Fruit fly (Drosophila melanogaster) whole organism, embryonic: ENCODE measurements around the gene HINT1.
A peak's percentile ranks its signal among the peaks of the same experiment; 100 is the strongest.

Source experiments
- Antp ChIP-seq: fragments of 200-800 bp; sonication (Bioruptor generic); optimal IDR thresholded peaks from 3 replicates; lab custom pipeline; 2016; ENCODE audit warnings: missing biosample characterization, missing genetic modification characterization
- BEAF-32 ChIP-seq: fragments of 200-800 bp; sonication (Bioruptor generic); optimal IDR thresholded peaks from 3 replicates; lab custom pipeline; 2017; ENCODE audit warnings: missing biosample characterization, missing genetic modification characterization, mild to moderate bottlenecking, moderate library complexity, missing genetic modification reagents
- BtbVII ChIP-seq: fragments of 200-800 bp; sonication (Bioruptor generic); optimal IDR thresholded peaks from 3 replicates; lab custom pipeline; 2017; ENCODE audit warnings: missing biosample characterization, mild to moderate bottlenecking, missing genetic modification characterization
- CG10321 ChIP-seq: fragments of 200-800 bp; sonication (Bioruptor generic); IDR thresholded peaks from 2 replicates; pipeline ENCODE4 v1.3.6; 2022; ENCODE audit warnings: missing biosample characterization, missing genetic modification characterization
- CG11504 ChIP-seq: fragments of 200-800 bp; sonication (Bioruptor generic); optimal IDR thresholded peaks from 3 replicates; lab custom pipeline; 2019; ENCODE audit warnings: missing biosample characterization, mild to moderate bottlenecking, missing genetic modification characterization, moderate library complexity
- CG12155 ChIP-seq: fragments of 200-800 bp; sonication (Bioruptor generic); optimal IDR thresholded peaks from 3 replicates; lab custom pipeline; 2016; ENCODE audit warnings: missing biosample characterization, missing genetic modification characterization
- CG12659 ChIP-seq: fragments of 200-800 bp; sonication (Bioruptor generic); optimal IDR thresholded peaks from 3 replicates; lab custom pipeline; 2017; ENCODE audit warnings: mild to moderate bottlenecking, missing biosample characterization, missing genetic modification reagents, missing genetic modification characterization
- CG12769 ChIP-seq: fragments of 200-800 bp; sonication (Bioruptor generic); optimal IDR thresholded peaks from 2 replicates; lab custom pipeline; 2019; ENCODE audit warnings: missing biosample characterization, mild to moderate bottlenecking, missing genetic modification characterization, moderate library complexity
- CG13123 ChIP-seq: fragments of 200-800 bp; sonication (Bioruptor generic); optimal IDR thresholded peaks from 2 replicates; lab custom pipeline; 2016; ENCODE audit warnings: missing biosample characterization, missing genetic modification characterization
- CG13296 ChIP-seq: fragments of 200-800 bp; sonication (Bioruptor generic); optimal IDR thresholded peaks from 3 replicates; lab custom pipeline; 2018; ENCODE audit warnings: missing biosample characterization, mild to moderate bottlenecking, missing genetic modification characterization
- CG13775 ChIP-seq: fragments of 200-800 bp; sonication (Bioruptor generic); optimal IDR thresholded peaks from 3 replicates; lab custom pipeline; 2017; ENCODE audit warnings: missing biosample characterization, mild to moderate bottlenecking, missing genetic modification characterization
- CG15514 ChIP-seq: fragments of 200-800 bp; sonication (Bioruptor generic); optimal IDR thresholded peaks from 3 replicates; lab custom pipeline; 2017; ENCODE audit warnings: missing biosample characterization, missing genetic modification characterization, mild to moderate bottlenecking, moderate library complexity, missing genetic modification reagents
- CG17612 ChIP-seq: fragments of 200-800 bp; sonication (Bioruptor generic); IDR thresholded peaks from 2 replicates; pipeline ENCODE4 v1.3.6; 2022; ENCODE audit warnings: missing biosample characterization, missing genetic modification characterization
- CG43689 ChIP-seq: fragments of 200-800 bp; sonication (Bioruptor generic); IDR thresholded peaks from 2 replicates; pipeline ENCODE4 v1.3.6; 2022; ENCODE audit warnings: missing biosample characterization, missing genetic modification characterization
- CG4424 ChIP-seq: fragments of 200-800 bp; sonication (Bioruptor generic); optimal IDR thresholded peaks from 3 replicates; lab custom pipeline; 2016; ENCODE audit warnings: missing biosample characterization, missing genetic modification characterization
- CG6254 ChIP-seq: fragments of 200-800 bp; sonication (Bioruptor generic); optimal IDR thresholded peaks from 3 replicates; lab custom pipeline; 2017; ENCODE audit warnings: mild to moderate bottlenecking, missing biosample characterization, missing genetic modification reagents, missing genetic modification characterization
- CG6683 ChIP-seq: fragments of 200-800 bp; sonication (Bioruptor generic); optimal IDR thresholded peaks from 2 replicates; lab custom pipeline; 2017; ENCODE audit warnings: missing biosample characterization, mild to moderate bottlenecking, missing genetic modification characterization, missing genetic modification reagents
- CG7987 ChIP-seq: fragments of 200-800 bp; sonication (Bioruptor generic); optimal IDR thresholded peaks from 2 replicates; lab custom pipeline; 2018; ENCODE audit warnings: missing biosample characterization, mild to moderate bottlenecking, missing genetic modification characterization, moderate library complexity
- CG8281 ChIP-seq: fragments of 200-800 bp; sonication (Bioruptor generic); optimal IDR thresholded peaks from 2 replicates; lab custom pipeline; 2018; ENCODE audit warnings: missing biosample characterization, mild to moderate bottlenecking, missing genetic modification characterization, moderate library complexity
- CTCF ChIP-seq: fragments of 200-800 bp; sonication (Bioruptor generic); optimal IDR thresholded peaks from 2 replicates; lab custom pipeline; 2017; ENCODE audit warnings: missing biosample characterization, mild to moderate bottlenecking, missing genetic modification characterization, moderate library complexity
- E2f2 ChIP-seq: fragments of 200-800 bp; sonication (Bioruptor generic); IDR thresholded peaks from 2 replicates; pipeline ENCODE4 v1.3.6; 2022; ENCODE audit warnings: missing biosample characterization, missing genetic modification characterization
- HLH54F ChIP-seq: fragments of 200-800 bp; sonication (Bioruptor generic); optimal IDR thresholded peaks from 3 replicates; lab custom pipeline; 2016; ENCODE audit warnings: missing biosample characterization, missing genetic modification characterization
- Hr3 ChIP-seq: fragments of 200-800 bp; sonication (Bioruptor generic); optimal IDR thresholded peaks from 3 replicates; lab custom pipeline; 2016; ENCODE audit warnings: missing biosample characterization, missing genetic modification characterization
- MESR4 ChIP-seq: fragments of 200-800 bp; sonication (Bioruptor generic); optimal IDR thresholded peaks from 2 replicates; lab custom pipeline; 2018; ENCODE audit warnings: missing biosample characterization, mild to moderate bottlenecking, missing genetic modification characterization, moderate library complexity
- Neu2 ChIP-seq: fragments of 200-800 bp; sonication (Bioruptor generic); optimal IDR thresholded peaks from 3 replicates; lab custom pipeline; 2016; ENCODE audit warnings: missing biosample characterization, missing genetic modification characterization, borderline replicate concordance
- NfI ChIP-seq: fragments of 200-800 bp; sonication (Bioruptor generic); optimal IDR thresholded peaks from 3 replicates; lab custom pipeline; 2018; ENCODE audit warnings: missing biosample characterization, mild to moderate bottlenecking, missing genetic modification characterization, moderate library complexity
- Rfx ChIP-seq: fragments of 200-800 bp; sonication (Bioruptor generic); IDR thresholded peaks from 2 replicates; pipeline ENCODE4 v1.3.6; 2022; ENCODE audit warnings: missing biosample characterization, missing genetic modification characterization
- Sox100B ChIP-seq: fragments of 200-800 bp; sonication (Bioruptor generic); optimal IDR thresholded peaks from 3 replicates; lab custom pipeline; 2018; ENCODE audit warnings: missing biosample characterization, mild to moderate bottlenecking, missing genetic modification characterization
- Vsx1 ChIP-seq: fragments of 200-800 bp; sonication (Bioruptor generic); optimal IDR thresholded peaks from 2 replicates; lab custom pipeline; 2017; ENCODE audit warnings: missing biosample characterization, mild to moderate bottlenecking, missing genetic modification characterization, missing genetic modification reagents
- ash1 ChIP-seq: fragments of 200-800 bp; sonication (Bioruptor generic); optimal IDR thresholded peaks from 2 replicates; lab custom pipeline; 2018; ENCODE audit warnings: missing biosample characterization, mild to moderate bottlenecking, missing genetic modification characterization
- bbx ChIP-seq: fragments of 200-800 bp; sonication (Bioruptor generic); IDR thresholded peaks from 2 replicates; pipeline ENCODE4 v1.3.6; 2022; ENCODE audit warnings: missing biosample characterization, missing genetic modification characterization; ENCODE audit not compliant: partially characterized antibody
- bowl ChIP-seq: fragments of 200-800 bp; sonication (Bioruptor generic); IDR thresholded peaks from 2 replicates; pipeline ENCODE4 v1.3.6; 2022; ENCODE audit warnings: missing biosample characterization, missing genetic modification characterization
- bsh ChIP-seq, 2 experiments: fragments of 200-800 bp; sonication (Bioruptor generic); optimal IDR thresholded peaks; 2 replicates each; lab custom pipeline; 2017 to 2018; ENCODE audit warnings: mild to moderate bottlenecking in 2 of 2, missing biosample characterization in 2 of 2, missing genetic modification characterization in 2 of 2, moderate library complexity in 1 of 2
- cg ChIP-seq: fragments of 200-800 bp; sonication (Bioruptor generic); optimal IDR thresholded peaks from 3 replicates; lab custom pipeline; 2019; ENCODE audit warnings: missing biosample characterization, mild to moderate bottlenecking, missing genetic modification characterization, moderate library complexity
- disco-r ChIP-seq: fragments of 200-800 bp; sonication (Bioruptor generic); optimal IDR thresholded peaks from 2 replicates; lab custom pipeline; 2016; ENCODE audit warnings: missing biosample characterization, missing genetic modification characterization
- fd64A ChIP-seq: fragments of 200-800 bp; sonication (Bioruptor generic); optimal IDR thresholded peaks from 3 replicates; lab custom pipeline; 2018; ENCODE audit warnings: missing biosample characterization, mild to moderate bottlenecking, missing genetic modification characterization
- gce ChIP-seq: fragments of 200-800 bp; sonication (Bioruptor generic); IDR thresholded peaks from 3 replicates; pipeline ENCODE4 v1.3.6; 2022; ENCODE audit warnings: missing biosample characterization, missing genetic modification characterization
- hkb ChIP-seq, 2 experiments: fragments of 200-800 bp in 1 of 2; fragments of >200 bp in 1 of 2; sonication (Bioruptor generic) in 1 of 2; IDR thresholded peaks in 1 of 2; optimal IDR thresholded peaks in 1 of 2; 2 replicates each; pipeline versions ENCODE4 v1.3.6 to Lab custom; 2017 to 2022; ENCODE audit warnings: missing biosample characterization in 1 of 2, missing genetic modification characterization in 1 of 2
- luna ChIP-seq: fragments of 200-800 bp; sonication (Bioruptor generic); optimal IDR thresholded peaks from 2 replicates; lab custom pipeline; 2016; ENCODE audit warnings: missing biosample characterization, missing genetic modification characterization
- otp ChIP-seq: fragments of 200-800 bp; sonication (Bioruptor generic); IDR thresholded peaks from 3 replicates; pipeline ENCODE4, ENCODE4 v1.3.6; 2022; ENCODE audit warnings: missing biosample characterization, missing genetic modification characterization
- pros ChIP-seq: fragments of 200-800 bp; sonication (Bioruptor generic); optimal IDR thresholded peaks from 3 replicates; lab custom pipeline; 2019; ENCODE audit warnings: missing biosample characterization, mild to moderate bottlenecking, missing genetic modification characterization, moderate library complexity
- schlank ChIP-seq: fragments of 200-800 bp; sonication (Bioruptor generic); optimal IDR thresholded peaks from 2 replicates; lab custom pipeline; 2018; ENCODE audit warnings: missing biosample characterization, mild to moderate bottlenecking, missing genetic modification characterization
- seq ChIP-seq: fragments of 200-800 bp; sonication (Bioruptor generic); IDR thresholded peaks from 2 replicates; pipeline ENCODE4 v1.3.6; 2022; ENCODE audit warnings: missing biosample characterization, missing genetic modification characterization
- tio ChIP-seq: fragments of 200-800 bp; sonication (Bioruptor generic); optimal IDR thresholded peaks from 2 replicates; lab custom pipeline; 2017; ENCODE audit warnings: missing biosample characterization, missing genetic modification characterization, inconsistent platforms
- tna ChIP-seq: fragments of 200-800 bp; sonication (Bioruptor generic); IDR thresholded peaks from 2 replicates; pipeline ENCODE4 v1.3.6; 2022; ENCODE audit warnings: missing biosample characterization, missing genetic modification characterization; ENCODE audit not compliant: partially characterized antibody
- tup ChIP-seq: fragments of 200-800 bp; sonication (Bioruptor generic); optimal IDR thresholded peaks from 2 replicates; lab custom pipeline; 2016; ENCODE audit warnings: missing biosample characterization, mild to moderate bottlenecking, missing genetic modification characterization, moderate library complexity
- twi ChIP-seq: fragments of 200-800 bp; optimal IDR thresholded peaks from 2 replicates; lab custom pipeline; 2019; ENCODE audit warnings: missing biosample characterization, mild to moderate bottlenecking, missing genetic modification characterization, moderate library complexity
- zf30C ChIP-seq: fragments of 200-800 bp; sonication (Bioruptor generic); optimal IDR thresholded peaks from 3 replicates; lab custom pipeline; 2018; ENCODE audit warnings: missing biosample characterization, mild to moderate bottlenecking, missing genetic modification characterization

Gene HINT1

dm6 chr2L:2728577-2728976 lies 41.4 kb upstream of the HINT1 start:
- TF ChIP-seq twi (tag; lab: Kevin White, UChicago): no peak
- peak in 1 of 2 experiments; percentile 37 for TF ChIP-seq bsh (GFP tag; optimal IDR thresholded peaks at IDR 0.05; lab: Kevin White, UChicago)
- no peak for TF ChIP-seq CG13775 (GFP tag; lab: Kevin White, UChicago)
- no peak for TF ChIP-seq bbx (GFP tag; lab: Robert Waterston, UW)
- peak; percentile 8 for TF ChIP-seq CG11504 (tag; lab: Kevin White, UChicago)
- 0 out of 2 replicates have a peak, but pooled peaks have one; percentile 5 for TF ChIP-seq CG17612
- peak; percentile 15 for TF ChIP-seq Sox100B (GFP tag; lab: Kevin White, UChicago)

- no peak for TF ChIP-seq hkb (optimal IDR thresholded peaks at IDR 0.05; lab: Kevin White, UChicago)
- peak; percentile 15; the same call in 1 of the 2 replicates for TF ChIP-seq hkb (GFP tag; IDR thresholded peaks at IDR 0.05; lab: Robert Waterston, UW)
- TF ChIP-seq CG11504 (tag; lab: Kevin White, UChicago): peak; percentile 50
- TF ChIP-seq CG10321 (GFP tag; lab: Robert Waterston, UW): no peak
- TF ChIP-seq Vsx1 (GFP tag; lab: Kevin White, UChicago): no peak
- peak; percentile 59 for TF ChIP-seq CG12769 (tag; lab: Kevin White, UChicago)
- TF ChIP-seq tna: no peak
- TF ChIP-seq Rfx (GFP tag; lab: Robert Waterston, UW): peak; percentile 88
- TF ChIP-seq pros: no peak
- no peak for TF ChIP-seq tup (GFP tag; lab: Kevin White, UChicago)
- no peak for TF ChIP-seq zf30C (GFP tag; lab: Kevin White, UChicago)
- TF ChIP-seq cg (GFP tag; lab: Kevin White, UChicago): no peak
- TF ChIP-seq luna: no peak
- peak; percentile 24 for TF ChIP-seq CG4424 (GFP tag; lab: Kevin White, UChicago)
- peak; percentile 41 for TF ChIP-seq BtbVII (GFP tag; lab: Kevin White, UChicago)
- TF ChIP-seq ash1 (GFP tag; lab: Kevin White, UChicago): no peak
- no peak; the same call in 1 of the 2 replicates for TF ChIP-seq E2f2 (GFP tag; lab: Robert Waterston, UW)
- TF ChIP-seq CG17612: no peak; the same call in 1 of the 2 replicates
- no peak for TF ChIP-seq seq (GFP tag; lab: Robert Waterston, UW)
- TF ChIP-seq schlank (tag; lab: Kevin White, UChicago): peak; percentile 15
- no peak for TF ChIP-seq CG13123 (GFP tag; lab: Kevin White, UChicago)
- TF ChIP-seq CG6254 (GFP tag; lab: Kevin White, UChicago): no peak
- no peak for TF ChIP-seq Neu2 (GFP tag; lab: Kevin White, UChicago)
- TF ChIP-seq HLH54F (GFP tag; lab: Kevin White, UChicago): no peak
- TF ChIP-seq Antp (GFP tag; lab: Kevin White, UChicago): peak; percentile 44
- TF ChIP-seq CG12155: no peak
- TF ChIP-seq bsh (GFP tag; optimal IDR thresholded peaks at IDR 0.05; lab: Kevin White, UChicago): no peak
- no peak for TF ChIP-seq CG8281 (tag; lab: Kevin White, UChicago)
- TF ChIP-seq CG6683: no peak
- no peak for TF ChIP-seq Hr3 (GFP tag; lab: Kevin White, UChicago)
- peak; percentile 48 for TF ChIP-seq CG15514 (GFP tag; lab: Kevin White, UChicago)
- no peak for TF ChIP-seq CTCF
- TF ChIP-seq CG7987 (GFP tag; lab: Kevin White, UChicago): peak; percentile 51
- peak; percentile 68 for TF ChIP-seq CG13296 (GFP tag; lab: Kevin White, UChicago)
- TF ChIP-seq NfI: peak; percentile 46
- TF ChIP-seq gce (GFP tag; lab: Robert Waterston, UW): no peak
- TF ChIP-seq disco-r (GFP tag; lab: Kevin White, UChicago): no peak
- TF ChIP-seq CG12659 (GFP tag; lab: Kevin White, UChicago): peak; percentile 24
- TF ChIP-seq CG43689 (GFP tag; lab: Robert Waterston, UW): no peak
- TF ChIP-seq otp (GFP tag; lab: Robert Waterston, UW): no peak
- TF ChIP-seq BEAF-32 (GFP tag; lab: Kevin White, UChicago): no peak
- no peak for TF ChIP-seq MESR4 (GFP tag; lab: Kevin White, UChicago)
- no peak for TF ChIP-seq fd64A (GFP tag; lab: Kevin White, UChicago)
- no peak for TF ChIP-seq tio (GFP tag; lab: Kevin White, UChicago)
- no peak for TF ChIP-seq bowl (GFP tag; lab: Robert Waterston, UW)
Measured at dm6 chr2L:2729882-2730281, 40.1 kb upstream of the HINT1 start.
